Worm (Caenorhabditis elegans) whole organism, L4 larva: ENCODE results near the gene T01B11.1.

Experiments
- dve-1 ChIP-seq: sonication (generic microtip); optimal IDR thresholded peaks from 2 replicates; lab custom pipeline; 2017; ENCODE audit warnings: antibody characterized with exemption, mild to moderate bottlenecking, missing genetic modification characterization, missing compliant biosample characterization; ENCODE audit not compliant: insufficient read depth
- lim-7 ChIP-seq: fragments of 200-800 bp; sonication (Bioruptor generic); IDR thresholded peaks from 2 replicates; pipeline ENCODE4 v1.3.6; 2022; ENCODE audit warnings: missing genetic modification characterization, missing compliant biosample characterization
- lin-13 ChIP-seq: fragments of 150-350 bp; optimal IDR thresholded peaks from 2 replicates; lab custom pipeline; 2014; ENCODE audit warnings: missing biosample characterization, missing genetic modification reagents, missing genetic modification characterization
- mdl-1 ChIP-seq, 2 experiments: fragments of 150-350 bp in 1 of 2; sonication (generic microtip) in 1 of 2; optimal IDR thresholded peaks; 2 replicates each; lab custom pipeline; 2014 to 2017; ENCODE audit warnings: missing biosample characterization in 2 of 2, missing genetic modification characterization in 2 of 2
- unc-39 ChIP-seq: sonication (generic microtip); optimal IDR thresholded peaks from 2 replicates; lab custom pipeline; 2017; ENCODE audit warnings: missing biosample characterization, missing genetic modification characterization
- ztf-11 ChIP-seq: fragments of 150-350 bp; optimal IDR thresholded peaks from 2 replicates; lab custom pipeline; 2014; ENCODE audit warnings: missing biosample characterization, missing genetic modification characterization

- TF ChIP-seq mdl-1 (tag; optimal IDR thresholded peaks at IDR 0.05; lab: Kevin White, UChicago), result peak in 1 of 2 experiments; percentile 44
- TF ChIP-seq unc-39, result no peak
- TF ChIP-seq lim-7 (GFP tag; lab: Robert Waterston, UW), result no peak
- no peak for TF ChIP-seq ztf-11
- no peak for TF ChIP-seq lin-13
- no peak for TF ChIP-seq dve-1
These were observed 28.2 kb downstream of the T01B11.1 start for ce11 chrIV:8475030-8475679.
